Fruit fly (Drosophila melanogaster): Measurements from ENCODE around the gene Orc5.

The Orc5 gene

DNA sequence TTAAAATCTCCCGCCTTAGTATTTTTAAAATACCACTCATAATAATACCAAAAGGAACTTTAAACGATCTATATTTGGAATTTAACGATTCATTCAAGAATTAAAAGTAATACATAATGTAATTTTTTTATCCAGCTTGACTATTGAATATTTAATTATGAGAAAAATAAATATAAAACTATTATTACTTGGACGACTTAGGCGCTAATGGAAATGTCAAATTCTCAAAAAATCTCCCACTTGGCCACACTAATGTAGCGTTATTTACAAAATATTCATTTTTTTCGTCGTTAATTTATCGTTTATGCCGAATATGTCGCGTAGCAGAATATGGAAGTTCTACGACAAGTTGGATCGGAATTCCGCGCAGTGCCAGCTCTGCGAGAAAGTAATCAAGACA lies 38.9 kb upstream of the Orc5 start, which contains the start of gene CG16863:
TSS of gene CG16863 (plus strand) at position 245 of the 400 bp plus-strand sequence.
- TF ChIP-seq N (GFP tag; optimal IDR thresholded peaks at IDR 0.05), result no peak
- TF ChIP-seq Rel (GFP tag; optimal IDR thresholded peaks at IDR 0.05), result no peak
- peak; percentile 54 for TF ChIP-seq Rel (tag; optimal IDR thresholded peaks at IDR 0.05)

DNA sequence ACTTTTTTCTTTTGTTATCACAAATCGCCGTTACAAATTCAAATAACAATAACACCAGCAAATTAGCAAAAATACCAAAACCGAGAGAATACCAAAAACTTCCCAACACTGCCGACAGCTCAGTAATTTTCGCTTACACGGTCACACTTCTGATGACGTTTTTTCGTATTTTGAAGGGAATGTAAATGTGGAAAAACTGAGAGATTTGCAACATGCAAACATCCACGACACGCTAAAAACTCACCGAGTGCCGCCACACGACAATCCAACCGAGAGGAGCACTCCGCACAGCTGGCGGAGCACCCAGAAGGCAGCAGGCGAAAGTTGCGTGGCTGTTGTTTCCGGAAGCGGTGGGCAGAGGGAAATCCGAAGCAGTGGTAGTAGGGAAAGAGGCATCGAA lies 36.2 kb upstream of the Orc5 start, which contains the start of gene Sec71:
TSS of gene Sec71 (plus strand) at position 117 of the 400 bp plus-strand sequence.
- TF ChIP-seq Rel (GFP tag; optimal IDR thresholded peaks at IDR 0.05) (no peak), Rel (tag; optimal IDR thresholded peaks at IDR 0.05) (peak; percentile 47), brk (GFP tag; optimal IDR thresholded peaks at IDR 0.05) (no peak), dsf (GFP tag; optimal IDR thresholded peaks at IDR 0.05; ENCODE audit: borderline replicate concordance) (no peak), jim (GFP tag; optimal IDR thresholded peaks at IDR 0.05) (no peak), N (GFP tag; optimal IDR thresholded peaks at IDR 0.05) (no peak), ey (GFP tag; optimal IDR thresholded peaks at IDR 0.05) (no peak), fru (GFP tag; optimal IDR thresholded peaks at IDR 0.05) (no peak), woc (GFP tag; optimal IDR thresholded peaks at IDR 0.05) (no peak)

dm6 chr2L:13801166-13801565 lies 28.5 kb upstream of the Orc5 start:
- TF ChIP-seq CG9705 (GFP tag; optimal IDR thresholded peaks at IDR 0.05) (no peak), sv (GFP tag; optimal IDR thresholded peaks at IDR 0.05) (no peak), Hnf4 (GFP tag; optimal IDR thresholded peaks at IDR 0.05) (no peak), HLH106 (tag; optimal IDR thresholded peaks at IDR 0.05) (no peak), GATAd (GFP tag; optimal IDR thresholded peaks at IDR 0.05) (no peak), Myc (optimal IDR thresholded peaks at IDR 0.05) (no peak), N (GFP tag; optimal IDR thresholded peaks at IDR 0.05) (no peak), jim (GFP tag; optimal IDR thresholded peaks at IDR 0.05) (no peak), fru (GFP tag; optimal IDR thresholded peaks at IDR 0.05) (no peak)

DNA sequence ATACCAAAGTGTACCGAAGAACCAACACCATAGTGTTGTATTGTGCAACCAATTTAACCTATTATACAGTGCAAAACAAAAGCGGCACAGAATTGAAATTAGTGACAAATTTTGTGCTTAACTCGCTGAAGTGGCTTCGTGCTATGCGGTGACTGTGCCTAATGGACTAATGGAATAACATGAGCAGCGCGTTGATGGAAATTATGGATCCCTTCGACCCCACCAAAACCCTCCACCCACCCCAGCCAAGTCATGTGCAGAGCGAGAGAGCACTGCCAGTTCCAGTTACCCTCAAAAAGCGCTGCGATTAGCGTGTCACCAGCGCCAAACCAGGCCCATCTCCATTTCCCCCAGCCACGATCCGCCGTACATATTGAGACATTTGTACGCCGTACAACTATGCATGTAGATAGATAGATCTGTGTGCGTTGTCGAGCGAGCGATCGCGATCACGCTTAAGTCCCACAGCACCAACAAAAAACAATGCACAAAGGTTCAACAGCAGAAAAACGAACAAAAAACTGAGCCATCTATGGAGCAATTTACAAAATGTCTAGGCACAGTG lies 27.5 kb upstream of the Orc5 start:
- TF ChIP-seq Hr78 (GFP tag; optimal IDR thresholded peaks at IDR 0.05) (no peak), Dif (GFP tag; optimal IDR thresholded peaks at IDR 0.05; ENCODE audit: partially characterized antibody) (no peak), lola (GFP tag; optimal IDR thresholded peaks at IDR 0.05) (no peak), h (GFP tag; optimal IDR thresholded peaks at IDR 0.05) (no peak), sv (GFP tag; optimal IDR thresholded peaks at IDR 0.05) (no peak), br (GFP tag; optimal IDR thresholded peaks at IDR 0.05) (no peak), dl (GFP tag; optimal IDR thresholded peaks at IDR 0.05; ENCODE audit: insufficient read depth in 1 of 2, partially characterized antibody in 2 of 2) (no peak), OdsH (GFP tag; optimal IDR thresholded peaks at IDR 0.05) (no peak), dsf (GFP tag; optimal IDR thresholded peaks at IDR 0.05; ENCODE audit: borderline replicate concordance) (no peak)

DNA sequence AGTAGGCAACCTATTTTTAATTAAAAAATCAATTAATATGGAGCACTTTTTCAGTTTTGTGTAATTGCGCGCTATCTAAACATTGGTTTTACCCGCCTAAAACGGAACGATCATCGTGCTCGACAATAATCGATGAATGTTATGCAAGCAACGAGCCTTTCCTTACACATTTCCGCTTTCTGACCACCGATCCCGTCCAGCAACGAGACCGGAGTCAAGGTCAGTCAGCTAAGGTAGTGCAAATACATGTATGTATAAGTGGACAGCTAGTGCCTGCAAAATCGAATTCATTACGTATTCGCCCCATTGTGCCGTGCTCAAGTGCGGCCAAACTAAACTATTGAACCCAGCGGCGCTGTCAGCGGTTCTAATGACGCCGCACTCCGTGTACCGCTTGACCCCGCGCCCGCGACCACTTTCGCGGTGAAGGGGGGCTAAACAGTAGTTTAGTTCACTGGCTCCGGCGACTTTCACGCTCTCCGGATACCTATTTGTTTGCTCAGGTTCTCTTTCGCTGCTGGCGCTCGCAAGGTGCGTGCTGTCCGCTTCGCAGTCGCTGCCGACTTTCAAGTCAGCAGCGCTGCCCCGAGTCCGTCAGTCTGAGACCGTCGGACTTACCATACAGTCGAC lies 26.5 kb upstream of the Orc5 start, which contains the start of gene CAH1:
TSS of gene CAH1 (plus strand) at position 595 of the 630 bp plus-strand sequence.
- TF ChIP-seq Myc (optimal IDR thresholded peaks at IDR 0.05), result no peak
- TF ChIP-seq Vsx2 (GFP tag; optimal IDR thresholded peaks at IDR 0.05; ENCODE audit: partially characterized antibody), result no peak
- TF ChIP-seq OdsH (GFP tag; optimal IDR thresholded peaks at IDR 0.05), result no peak

- TF ChIP-seq rgr (GFP tag; optimal IDR thresholded peaks at IDR 0.05), result no peak
- TF ChIP-seq dsf (GFP tag; optimal IDR thresholded peaks at IDR 0.05; ENCODE audit: borderline replicate concordance), result no peak
- no peak for TF ChIP-seq Rel (GFP tag; optimal IDR thresholded peaks at IDR 0.05)
- peak; percentile 52 for TF ChIP-seq Rel (tag; optimal IDR thresholded peaks at IDR 0.05)
- no peak for TF ChIP-seq CrebA (GFP tag; optimal IDR thresholded peaks at IDR 0.05; ENCODE audit: borderline replicate concordance)
- peak; percentile 44 for TF ChIP-seq br (GFP tag; optimal IDR thresholded peaks at IDR 0.05)
- TF ChIP-seq foxo (GFP tag; optimal IDR thresholded peaks at IDR 0.05), result peak in 1 of 2 experiments; percentile 4
- TF ChIP-seq psq (GFP tag; optimal IDR thresholded peaks at IDR 0.05), result no peak
- TF ChIP-seq ey (GFP tag; optimal IDR thresholded peaks at IDR 0.05), result no peak
Observed at dm6 chr2L:13803805-13804560, 25.7 kb upstream of the Orc5 start.
